Fruit fly (Drosophila melanogaster) whole organism, embryonic: ENCODE results near the gene Wdfy2.

ENCODE experiments used
- ATbp ChIP-seq: fragments of 200-800 bp; sonication (Bioruptor generic); optimal IDR thresholded peaks from 2 replicates; lab custom pipeline; 2017; ENCODE audit warnings: missing biosample characterization, mild to moderate bottlenecking, missing genetic modification characterization, missing genetic modification reagents
- Atf-2 ChIP-seq: fragments of 200-800 bp; sonication (Bioruptor generic); optimal IDR thresholded peaks from 2 replicates; lab custom pipeline; 2016; ENCODE audit warnings: missing biosample characterization, missing genetic modification characterization
- B-H2 ChIP-seq: fragments of 200-800 bp; sonication (Bioruptor generic); optimal IDR thresholded peaks from 2 replicates; lab custom pipeline; 2018; ENCODE audit warnings: missing biosample characterization, mild to moderate bottlenecking, missing genetic modification characterization
- Bdp1 ChIP-seq: fragments of 200-800 bp; sonication (Bioruptor generic); optimal IDR thresholded peaks from 3 replicates; lab custom pipeline; 2016; ENCODE audit warnings: missing biosample characterization, missing genetic modification characterization
- Bgb ChIP-seq: fragments of 200-800 bp; sonication (Bioruptor generic); IDR thresholded peaks from 2 replicates; pipeline ENCODE4 v1.3.6; 2022; ENCODE audit warnings: missing biosample characterization, missing genetic modification characterization; ENCODE audit not compliant: partially characterized antibody
- CG10267 ChIP-seq: fragments of 200-800 bp; sonication (Bioruptor generic); optimal IDR thresholded peaks from 2 replicates; lab custom pipeline; 2018; ENCODE audit warnings: missing biosample characterization, mild to moderate bottlenecking, missing genetic modification characterization, moderate library complexity
- CG10366 ChIP-seq: fragments of 200-800 bp; sonication (Bioruptor generic); IDR thresholded peaks from 2 replicates; pipeline ENCODE4 v1.3.6; 2022; ENCODE audit warnings: missing biosample characterization, missing genetic modification characterization
- CG12236 ChIP-seq: fragments of 200-800 bp; sonication (Bioruptor generic); optimal IDR thresholded peaks from 2 replicates; lab custom pipeline; 2016; ENCODE audit warnings: missing biosample characterization, missing genetic modification characterization
- CG15514 ChIP-seq: fragments of 200-800 bp; sonication (Bioruptor generic); optimal IDR thresholded peaks from 3 replicates; lab custom pipeline; 2017; ENCODE audit warnings: missing biosample characterization, missing genetic modification characterization, mild to moderate bottlenecking, moderate library complexity, missing genetic modification reagents
- CG1602 ChIP-seq: fragments of 200-800 bp; sonication (Bioruptor generic); optimal IDR thresholded peaks from 3 replicates; lab custom pipeline; 2016; ENCODE audit warnings: missing biosample characterization, missing genetic modification characterization
- CG1792 ChIP-seq: fragments of 200-800 bp; sonication (Bioruptor generic); optimal IDR thresholded peaks from 2 replicates; lab custom pipeline; 2016; ENCODE audit warnings: missing biosample characterization, missing genetic modification characterization
- CG18011 ChIP-seq: fragments of 200-800 bp; sonication (Bioruptor generic); optimal IDR thresholded peaks from 2 replicates; lab custom pipeline; 2017; ENCODE audit warnings: missing biosample characterization, missing genetic modification characterization, mild to moderate bottlenecking, moderate library complexity, missing genotype
- CG2116 ChIP-seq: fragments of 200-800 bp; sonication (Bioruptor generic); optimal IDR thresholded peaks from 3 replicates; lab custom pipeline; 2018; ENCODE audit warnings: missing biosample characterization, mild to moderate bottlenecking, missing genetic modification characterization
- CG2199 ChIP-seq: fragments of 200-800 bp; sonication (Bioruptor generic); IDR thresholded peaks from 3 replicates; pipeline ENCODE4 v1.3.6; 2022; ENCODE audit warnings: missing biosample characterization, missing genetic modification characterization
- CG2889 ChIP-seq: fragments of 200-800 bp; sonication (Bioruptor generic); IDR thresholded peaks from 3 replicates; pipeline ENCODE4 v1.3.6; 2022; ENCODE audit warnings: missing biosample characterization, missing genetic modification characterization
- CG31441 ChIP-seq: fragments of 200-800 bp; sonication (Bioruptor generic); IDR thresholded peaks from 2 replicates; pipeline ENCODE4 v1.3.6; 2022; ENCODE audit warnings: missing biosample characterization, missing genetic modification characterization
- CG6175 ChIP-seq: fragments of 200-800 bp; sonication (Bioruptor generic); IDR thresholded peaks from 3 replicates; pipeline ENCODE4 v1.3.6; 2022; ENCODE audit warnings: missing biosample characterization, missing genetic modification characterization
- CG6791 ChIP-seq: fragments of 200-800 bp; sonication (Bioruptor generic); IDR thresholded peaks from 3 replicates; pipeline ENCODE4 v1.3.6; 2022; ENCODE audit warnings: missing biosample characterization, missing genetic modification characterization; ENCODE audit not compliant: partially characterized antibody
- CG7928 ChIP-seq: fragments of 200-800 bp; sonication (Bioruptor generic); optimal IDR thresholded peaks from 2 replicates; lab custom pipeline; 2017; ENCODE audit warnings: missing biosample characterization, mild to moderate bottlenecking, missing genetic modification characterization
- CG8089 ChIP-seq: fragments of 200-800 bp; sonication (Bioruptor generic); optimal IDR thresholded peaks from 3 replicates; lab custom pipeline; 2016; ENCODE audit warnings: missing biosample characterization, missing genetic modification characterization
- Dfd ChIP-seq, 2 experiments: fragments of >200 bp; optimal IDR thresholded peaks; 2 replicates each; lab custom pipeline; 2017; ENCODE audit warnings: missing biosample characterization in 2 of 2, missing genetic modification characterization in 2 of 2
- Dip2 ChIP-seq: fragments of 200-800 bp; sonication (Bioruptor generic); IDR thresholded peaks from 2 replicates; pipeline ENCODE4 v1.3.6; 2022; ENCODE audit warnings: missing biosample characterization, missing genetic modification characterization
- Dll ChIP-seq: fragments of 200-800 bp; sonication (Bioruptor generic); IDR thresholded peaks from 4 replicates; pipeline ENCODE4 v1.3.6; 2022; ENCODE audit warnings: missing biosample characterization, missing genetic modification characterization; ENCODE audit not compliant: partially characterized antibody
- Dp ChIP-seq: fragments of 200-800 bp; sonication (Bioruptor generic); optimal IDR thresholded peaks from 2 replicates; lab custom pipeline; 2018; ENCODE audit warnings: missing biosample characterization, mild to moderate bottlenecking, missing genetic modification characterization, moderate library complexity
- Hr39 ChIP-seq: fragments of >200 bp; optimal IDR thresholded peaks from 2 replicates; lab custom pipeline; 2017
- Myb ChIP-seq: fragments of 200-800 bp; sonication (Bioruptor generic); optimal IDR thresholded peaks from 2 replicates; lab custom pipeline; 2016; ENCODE audit warnings: missing biosample characterization, missing genetic modification characterization
- Nf-YA ChIP-seq: fragments of 200-800 bp; sonication (Bioruptor generic); IDR thresholded peaks from 2 replicates; pipeline ENCODE4 v1.3.6; 2022; ENCODE audit warnings: missing biosample characterization, missing genetic modification characterization
- Six4 ChIP-seq: fragments of 200-800 bp; sonication (Bioruptor generic); optimal IDR thresholded peaks from 2 replicates; lab custom pipeline; 2016; ENCODE audit warnings: missing biosample characterization, missing genetic modification characterization
- Sry-δ ChIP-seq: fragments of 200-800 bp; sonication (Bioruptor generic); optimal IDR thresholded peaks from 2 replicates; lab custom pipeline; 2016; ENCODE audit warnings: missing biosample characterization, missing genetic modification characterization
- bab2 ChIP-seq: fragments of 200-800 bp; sonication (Bioruptor generic); optimal IDR thresholded peaks from 2 replicates; lab custom pipeline; 2016; ENCODE audit warnings: missing biosample characterization, missing genetic modification characterization
- bbx ChIP-seq: fragments of 200-800 bp; sonication (Bioruptor generic); IDR thresholded peaks from 2 replicates; pipeline ENCODE4 v1.3.6; 2022; ENCODE audit warnings: missing biosample characterization, missing genetic modification characterization; ENCODE audit not compliant: partially characterized antibody
- cwo ChIP-seq: fragments of 200-800 bp; sonication (Bioruptor generic); optimal IDR thresholded peaks from 3 replicates; lab custom pipeline; 2017; ENCODE audit warnings: missing biosample characterization, missing genetic modification characterization, mild to moderate bottlenecking, moderate library complexity, missing genetic modification reagents
- danr ChIP-seq: fragments of 200-800 bp; sonication (Bioruptor generic); IDR thresholded peaks from 2 replicates; pipeline ENCODE4 v1.3.6; 2022; ENCODE audit warnings: missing biosample characterization, missing genetic modification characterization
- dmrt11E ChIP-seq: fragments of 200-800 bp; sonication (Bioruptor generic); optimal IDR thresholded peaks from 3 replicates; lab custom pipeline; 2018; ENCODE audit warnings: missing biosample characterization, mild to moderate bottlenecking, missing genetic modification characterization, moderate library complexity
- dmrt99B ChIP-seq: fragments of 200-800 bp; sonication (Bioruptor generic); optimal IDR thresholded peaks from 2 replicates; lab custom pipeline; 2018; ENCODE audit warnings: missing biosample characterization, mild to moderate bottlenecking, missing genetic modification characterization, moderate library complexity
- ewg ChIP-seq: fragments of 200-800 bp; sonication (Bioruptor generic); optimal IDR thresholded peaks from 3 replicates; lab custom pipeline; 2017; ENCODE audit warnings: mild to moderate bottlenecking, missing biosample characterization, missing genetic modification reagents, missing genetic modification characterization
- gce ChIP-seq: fragments of 200-800 bp; sonication (Bioruptor generic); IDR thresholded peaks from 3 replicates; pipeline ENCODE4 v1.3.6; 2022; ENCODE audit warnings: missing biosample characterization, missing genetic modification characterization
- gcm ChIP-seq: fragments of 200-800 bp; sonication (Bioruptor generic); optimal IDR thresholded peaks from 2 replicates; lab custom pipeline; 2019; ENCODE audit warnings: missing biosample characterization, mild to moderate bottlenecking, missing genetic modification characterization, moderate library complexity
- onecut ChIP-seq: fragments of 200-800 bp; sonication (Bioruptor generic); IDR thresholded peaks from 2 replicates; pipeline ENCODE4 v1.3.6; 2022; ENCODE audit warnings: missing biosample characterization, missing genetic modification characterization
- pan ChIP-seq, 4 experiments: fragments of >200 bp in 3 of 4; fragments of 200-800 bp in 1 of 4; sonication (Bioruptor generic) in 1 of 4; optimal IDR thresholded peaks in 3 of 4; IDR thresholded peaks in 1 of 4; 2 replicates each; pipeline versions ENCODE4 v1.3.6 to Lab custom; 2017 to 2022; ENCODE audit warnings: missing biosample characterization in 2 of 4, missing genetic modification characterization in 2 of 4, mixed read lengths in 1 of 4
- pho ChIP-seq: fragments of 200-800 bp; sonication (Bioruptor generic); optimal IDR thresholded peaks from 2 replicates; lab custom pipeline; 2016; ENCODE audit warnings: missing biosample characterization, missing genetic modification characterization
- pros ChIP-seq: fragments of 200-800 bp; sonication (Bioruptor generic); optimal IDR thresholded peaks from 3 replicates; lab custom pipeline; 2019; ENCODE audit warnings: missing biosample characterization, mild to moderate bottlenecking, missing genetic modification characterization, moderate library complexity
- ranshi ChIP-seq: fragments of 200-800 bp; sonication (Bioruptor generic); IDR thresholded peaks from 2 replicates; pipeline ENCODE4 v1.3.6; 2022; ENCODE audit warnings: missing biosample characterization, missing genetic modification characterization
- rib ChIP-seq: fragments of 200-800 bp; sonication (Bioruptor generic); IDR thresholded peaks from 2 replicates; pipeline ENCODE4 v1.3.6; 2022; ENCODE audit warnings: missing biosample characterization, missing genetic modification characterization
- sima ChIP-seq: fragments of 200-800 bp; sonication (Bioruptor generic); optimal IDR thresholded peaks from 2 replicates; lab custom pipeline; 2016; ENCODE audit warnings: missing biosample characterization, missing genetic modification characterization
- tgo ChIP-seq: fragments of 200-800 bp; sonication (Bioruptor generic); IDR thresholded peaks from 3 replicates; pipeline ENCODE4 v1.3.6; 2022; ENCODE audit warnings: missing biosample characterization, missing genetic modification characterization
- trh ChIP-seq: fragments of 200-800 bp; sonication (Bioruptor generic); optimal IDR thresholded peaks from 2 replicates; lab custom pipeline; 2016; ENCODE audit warnings: missing biosample characterization, missing genetic modification characterization
- unc-4 ChIP-seq: fragments of 200-800 bp; sonication (Bioruptor generic); IDR thresholded peaks from 2 replicates; pipeline ENCODE4 v1.3.6; 2022; ENCODE audit warnings: missing biosample characterization, missing genetic modification characterization; ENCODE audit not compliant: partially characterized antibody
- usp ChIP-seq: fragments of >200 bp; optimal IDR thresholded peaks from 2 replicates; lab custom pipeline; 2017; ENCODE audit warnings: missing biosample characterization, missing genetic modification characterization
- vfl ChIP-seq: fragments of 200-800 bp; sonication (Bioruptor generic); optimal IDR thresholded peaks from 2 replicates; lab custom pipeline; 2016; ENCODE audit warnings: missing biosample characterization, missing genetic modification characterization

Wdfy2 gene

DNA sequence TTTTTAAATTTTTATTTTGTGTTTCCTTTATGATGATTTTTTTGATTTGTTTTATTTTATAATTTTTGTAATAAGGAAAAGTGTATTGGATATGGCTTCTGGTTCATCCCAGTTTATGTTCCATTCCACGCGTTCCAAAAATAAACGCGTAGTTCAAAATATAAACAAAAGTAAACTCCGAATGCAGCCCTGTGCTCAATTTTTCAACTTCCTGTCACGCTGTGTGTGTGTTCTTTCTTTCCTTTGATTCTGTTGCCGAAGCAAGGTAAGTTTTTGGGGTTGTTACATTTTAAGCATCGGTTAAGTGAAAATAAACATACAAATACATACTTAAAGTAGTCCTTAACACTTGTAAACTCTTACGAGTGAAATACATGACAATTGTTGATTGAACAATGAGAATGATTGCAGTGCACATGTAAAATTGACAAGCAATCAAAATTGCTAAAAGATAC is 14.9 kb upstream of the Wdfy2 start, which contains the start of the genes Ip259 and RpS27A (continued):
- TF ChIP-seq pan (optimal IDR thresholded peaks at IDR 0.05; lab: Kevin White, UChicago) (no peak), pan (GFP tag; optimal IDR thresholded peaks at IDR 0.05 in 1 of 2, IDR thresholded peaks at IDR 0.05 in 1 of 2) (peak in 1 of 2 experiments; percentile 77), Atf-2 (GFP tag; lab: Kevin White, UChicago) (peak; percentile 47), bab2 (peak; percentile 1), usp (GFP tag; lab: Kevin White, UChicago) (no peak), rib (GFP tag; lab: Robert Waterston, UW) (0 out of 2 replicates have a peak, but pooled peaks have one; percentile 59), pros (no peak), onecut (GFP tag; lab: Robert Waterston, UW) (peak; percentile 75), ranshi (no peak; the same call in 1 of the 2 replicates), Dp (GFP tag; lab: Kevin White, UChicago) (no peak), trh (GFP tag; lab: Kevin White, UChicago) (peak; percentile 60), CG31441 (GFP tag; lab: Robert Waterston, UW) (no peak; the same call in 1 of the 2 replicates), pho (peak; percentile 50), CG6791 (no peak), CG1792 (GFP tag; lab: Kevin White, UChicago) (peak; percentile 15), Sry-δ (GFP tag; lab: Kevin White, UChicago) (peak; percentile 50), CG2889 (GFP tag; lab: Robert Waterston, UW) (peak; percentile 38; the same call in 1 of the 3 replicates), CG12236 (GFP tag; lab: Kevin White, UChicago) (peak; percentile 9), ewg (GFP tag; lab: Kevin White, UChicago) (peak; percentile 64), Bgb (GFP tag; lab: Robert Waterston, UW) (peak; percentile 16; the same call in 1 of the 2 replicates), Nf-YA (peak; percentile 67), Myb (GFP tag; lab: Kevin White, UChicago) (peak; percentile 42), Dfd (GFP tag; optimal IDR thresholded peaks at IDR 0.05; lab: Kevin White, UChicago) (no peak), CG1602 (GFP tag; lab: Kevin White, UChicago) (peak; percentile 24), CG6175 (GFP tag; lab: Robert Waterston, UW) (no peak), dmrt11E (tag; lab: Kevin White, UChicago) (peak; percentile 71), Six4 (peak; percentile 7), bbx (GFP tag; lab: Robert Waterston, UW) (peak; percentile 34; the same call in 1 of the 2 replicates), tgo (peak; percentile 55), CG8089 (GFP tag; lab: Kevin White, UChicago) (peak; percentile 85), CG2116 (GFP tag; lab: Kevin White, UChicago) (peak; percentile 98), CG18011 (peak; percentile 55), danr (GFP tag; lab: Robert Waterston, UW) (peak; percentile 40; the same call in 1 of the 2 replicates), cwo (GFP tag; lab: Kevin White, UChicago) (no peak), CG2199 (GFP tag; lab: Robert Waterston, UW) (no peak), Bdp1 (GFP tag; lab: Kevin White, UChicago) (no peak), CG7928 (peak; percentile 69), vfl (GFP tag; lab: Kevin White, UChicago) (peak; percentile 34), B-H2 (GFP tag; lab: Kevin White, UChicago) (peak; percentile 86), sima (GFP tag; lab: Kevin White, UChicago) (peak; percentile 43), CG10366 (GFP tag; lab: Robert Waterston, UW) (no peak; the same call in 1 of the 2 replicates), unc-4 (no peak), Dip2 (GFP tag; lab: Robert Waterston, UW) (no peak), ATbp (GFP tag; lab: Kevin White, UChicago) (no peak), Dll (GFP tag; lab: Robert Waterston, UW) (no peak), CG15514 (peak; percentile 92), CG10267 (tag; lab: Kevin White, UChicago) (peak; percentile 60), dmrt99B (no peak), gce (GFP tag; lab: Robert Waterston, UW) (peak; percentile 83; the same call in 2 of the 3 replicates), gcm (no peak), Hr39 (lab: Kevin White, UChicago) (no peak)
